Worm (Caenorhabditis elegans): ENCODE data around the gene inx-11.

inx-11 gene

DNA sequence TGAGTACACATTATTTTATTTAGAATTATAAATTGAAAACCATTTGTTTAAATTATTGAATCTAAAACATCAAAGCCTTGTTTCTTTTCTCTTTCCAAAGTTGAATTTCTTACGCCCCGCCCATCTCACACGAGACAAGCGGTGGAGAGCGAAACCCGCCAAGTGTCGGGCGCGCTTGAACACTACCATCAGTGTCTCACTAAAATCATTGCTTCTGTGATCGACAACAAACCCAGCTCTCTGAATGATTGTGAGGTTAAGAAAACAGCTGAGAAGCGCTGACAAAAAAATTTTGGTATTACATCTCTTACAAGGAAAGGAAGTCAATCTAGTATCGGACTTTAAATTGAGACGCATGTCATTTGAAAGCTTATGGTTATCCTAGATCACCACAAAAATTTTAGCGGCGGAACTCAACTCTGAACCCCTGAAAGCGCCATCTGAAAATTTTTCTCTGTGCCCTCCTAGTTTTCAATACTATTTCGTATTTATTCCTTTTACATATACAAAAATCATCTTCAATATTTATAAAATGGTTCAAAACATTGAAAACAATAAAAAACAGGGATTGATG lies 4.1 kb downstream of the inx-11 start:
- TF ChIP-seq snpc-4 (tag; optimal IDR thresholded peaks at IDR 0.05) (no peak), nhr-12 (tag; optimal IDR thresholded peaks at IDR 0.05) (no peak), sem-2 (GFP tag; optimal IDR thresholded peaks at IDR 0.05) (no peak), nhr-76 (tag; optimal IDR thresholded peaks at IDR 0.05) (no peak), ceh-83 (GFP tag; optimal IDR thresholded peaks at IDR 0.05) (no peak), cnd-1 (tag; optimal IDR thresholded peaks at IDR 0.05) (no peak), ham-2 (GFP tag; optimal IDR thresholded peaks at IDR 0.05) (no peak), ceh-39 (tag; optimal IDR thresholded peaks at IDR 0.05) (no peak), unc-39 (tag; optimal IDR thresholded peaks at IDR 0.05) (no peak), mep-1 (tag; optimal IDR thresholded peaks at IDR 0.05) (no peak), unc-62 (GFP tag; optimal IDR thresholded peaks at IDR 0.05) (no peak), lin-13 (tag; optimal IDR thresholded peaks at IDR 0.05) (no peak), mls-2 (tag; optimal IDR thresholded peaks at IDR 0.05) (no peak), drap-1 (GFP tag; optimal IDR thresholded peaks at IDR 0.05) (no peak), ztf-11 (tag; optimal IDR thresholded peaks at IDR 0.05) (no peak), hlh-1 (tag; optimal IDR thresholded peaks at IDR 0.05) (no peak), nhr-237 (tag; optimal IDR thresholded peaks at IDR 0.05) (no peak), M03D4.4 (tag; optimal IDR thresholded peaks at IDR 0.05) (no peak), elt-1 (tag; optimal IDR thresholded peaks at IDR 0.05; ENCODE audit: borderline replicate concordance, insufficient read depth) (no peak), mab-5 (tag; optimal IDR thresholded peaks at IDR 0.05) (no peak)

DNA sequence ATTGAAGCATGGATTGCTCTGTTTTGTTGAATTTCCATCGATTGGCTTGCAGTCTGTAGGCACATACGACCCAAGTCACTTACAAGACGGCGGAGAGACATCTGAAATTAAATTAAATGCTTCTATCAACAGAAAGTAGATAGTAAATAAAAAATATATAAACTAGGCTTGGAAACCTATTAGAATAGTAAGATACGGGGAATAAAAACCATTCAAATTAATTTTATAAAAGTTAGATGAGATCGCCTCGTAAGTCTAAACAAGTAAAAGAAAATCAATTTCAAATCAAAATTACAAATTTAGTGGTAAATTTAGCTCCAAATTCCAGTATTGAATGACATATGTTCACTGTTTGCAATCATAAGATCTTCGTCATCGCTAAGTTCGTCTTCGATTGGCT lies 7.5 kb downstream of the inx-11 start, which contains the start of gene mrps-11:
Gene mrps-11 (minus strand): TSS at position 101 of the 400 bp plus-strand sequence.
- TF ChIP-seq nhr-2 (tag; optimal IDR thresholded peaks at IDR 0.05) (no peak), nhr-12 (tag; optimal IDR thresholded peaks at IDR 0.05) (no peak), ham-2 (GFP tag; optimal IDR thresholded peaks at IDR 0.05) (no peak), hlh-1 (tag; optimal IDR thresholded peaks at IDR 0.05) (no peak), unc-62 (GFP tag; optimal IDR thresholded peaks at IDR 0.05) (no peak), ceh-43 (GFP tag; optimal IDR thresholded peaks at IDR 0.05) (no peak), ztf-11 (tag; optimal IDR thresholded peaks at IDR 0.05) (no peak), unc-39 (tag; optimal IDR thresholded peaks at IDR 0.05) (no peak), lsy-2 (tag; optimal IDR thresholded peaks at IDR 0.05) (no peak), zip-8 (tag; optimal IDR thresholded peaks at IDR 0.05) (no peak), elt-3 (tag; optimal IDR thresholded peaks at IDR 0.05) (no peak), flh-1 (GFP tag; optimal IDR thresholded peaks at IDR 0.05) (no peak), sem-2 (GFP tag; optimal IDR thresholded peaks at IDR 0.05) (no peak), drap-1 (GFP tag; optimal IDR thresholded peaks at IDR 0.05) (no peak), sptf-1 (tag; optimal IDR thresholded peaks at IDR 0.05) (no peak)

DNA sequence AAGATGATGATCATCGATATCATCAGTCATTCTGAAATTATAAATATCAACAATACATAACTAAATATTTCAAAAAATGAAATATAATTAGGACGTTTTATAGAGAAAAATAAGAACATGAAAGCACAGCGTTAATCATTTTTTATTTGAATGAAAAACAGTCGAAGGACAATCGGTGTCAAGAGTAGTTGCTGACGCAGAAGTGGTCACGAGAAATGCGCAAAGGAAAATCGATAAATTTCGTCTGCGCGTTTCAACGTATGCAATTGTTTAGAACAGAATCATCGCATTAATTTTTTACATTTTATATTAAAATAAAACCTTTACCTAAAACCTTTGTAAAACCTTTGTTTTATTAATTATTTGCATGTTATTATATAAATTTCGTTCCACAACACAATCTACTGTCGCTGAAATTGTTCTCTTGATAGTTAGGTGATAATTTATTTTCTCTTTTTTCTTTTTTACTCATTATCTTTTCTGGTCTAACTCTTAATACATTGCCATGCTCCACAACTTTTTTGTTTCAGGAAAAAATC lies 10.8 kb downstream of the inx-11 start, which contains the start of the genes W04D2.4 and rbm-25:
Gene W04D2.4 (minus strand): TSS at position 31 of the 539 bp plus-strand sequence.
Gene rbm-25 (plus strand): TSS at position 489 of the 539 bp plus-strand sequence.
- TF ChIP-seq ceh-39 (tag; optimal IDR thresholded peaks at IDR 0.05): peak; percentile 77
- TF ChIP-seq unc-120 (tag; optimal IDR thresholded peaks at IDR 0.05; ENCODE audit: poor library complexity, severe bottlenecking): no peak
- TF ChIP-seq lsy-2 (tag; optimal IDR thresholded peaks at IDR 0.05): peak; percentile 60
- TF ChIP-seq ces-1 (GFP tag; optimal IDR thresholded peaks at IDR 0.05): peak; percentile 58
- peak; percentile 70 for TF ChIP-seq mep-1 (tag; optimal IDR thresholded peaks at IDR 0.05)
- peak; percentile 70 for TF ChIP-seq pha-4 (tag; optimal IDR thresholded peaks at IDR 0.05)
- TF ChIP-seq nhr-237 (tag; optimal IDR thresholded peaks at IDR 0.05): peak; percentile 49
- peak; percentile 11 for TF ChIP-seq nhr-2 (tag; optimal IDR thresholded peaks at IDR 0.05)
- no peak for TF ChIP-seq ceh-43 (GFP tag; optimal IDR thresholded peaks at IDR 0.05)
- no peak for TF ChIP-seq snpc-4 (tag; optimal IDR thresholded peaks at IDR 0.05)
- peak; percentile 12 for TF ChIP-seq lin-13 (tag; optimal IDR thresholded peaks at IDR 0.05)

DNA sequence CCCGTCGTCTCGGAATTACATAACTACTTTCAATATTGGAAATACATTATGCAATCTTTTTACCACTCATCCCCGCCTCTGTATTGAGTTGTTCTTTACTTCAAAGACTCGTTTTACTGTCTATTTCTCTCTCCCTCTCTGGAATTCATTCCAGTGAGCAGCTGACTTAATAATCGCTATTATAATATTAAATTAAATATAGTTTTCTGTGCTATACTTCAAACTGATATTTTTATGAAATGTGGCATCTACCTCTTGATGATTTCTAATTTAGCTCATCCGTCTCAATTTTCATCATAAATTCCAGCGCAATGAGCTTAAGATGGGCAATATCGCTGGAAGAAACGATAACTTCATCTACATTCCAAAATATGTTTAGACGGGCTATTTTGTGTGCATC lies 16.5 kb downstream of the inx-11 start, which contains the start of gene T28H10.1:
Gene T28H10.1 (plus strand): TSS at position 301 of the 400 bp plus-strand sequence.
- TF ChIP-seq ztf-11 (tag; optimal IDR thresholded peaks at IDR 0.05) (no peak), blmp-1 (tag; optimal IDR thresholded peaks at IDR 0.05) (no peak), unc-62 (GFP tag; optimal IDR thresholded peaks at IDR 0.05) (no peak), drap-1 (GFP tag; optimal IDR thresholded peaks at IDR 0.05) (no peak), ceh-83 (GFP tag; optimal IDR thresholded peaks at IDR 0.05) (no peak), cnd-1 (tag; optimal IDR thresholded peaks at IDR 0.05) (no peak), mls-2 (tag; optimal IDR thresholded peaks at IDR 0.05) (no peak)

Measured in whole organism, mixed stage, embryonic.